Fruit fly (Drosophila melanogaster) whole organism, prepupa: ENCODE results near the gene CG43851.

Experiments
- Blimp-1 ChIP-seq: fragments of 200-800 bp; sonication (Bioruptor generic); optimal IDR thresholded peaks from 3 replicates; lab custom pipeline; 2017; ENCODE audit warnings: missing biosample characterization, missing genetic modification characterization, mild to moderate bottlenecking, moderate library complexity, missing genetic modification reagents
- CG10631 ChIP-seq: fragments of 200-800 bp; sonication (Bioruptor generic); optimal IDR thresholded peaks from 2 replicates; lab custom pipeline; 2016; ENCODE audit warnings: missing biosample characterization, missing genetic modification characterization
- CG10669 ChIP-seq: fragments of 200-800 bp; sonication (Bioruptor generic); optimal IDR thresholded peaks from 3 replicates; lab custom pipeline; 2018; ENCODE audit warnings: missing biosample characterization, mild to moderate bottlenecking, missing genetic modification characterization, moderate library complexity
- CG6276 ChIP-seq: fragments of 200-800 bp; sonication (Bioruptor generic); optimal IDR thresholded peaks from 2 replicates; lab custom pipeline; 2017; ENCODE audit warnings: missing biosample characterization, mild to moderate bottlenecking, missing genetic modification characterization
- Eip78C ChIP-seq: fragments of 200-800 bp; sonication (Bioruptor generic); peaks from one replicate; lab custom pipeline; 2016; ENCODE audit warnings: missing biosample characterization, missing genetic modification characterization
- Hr39 ChIP-seq: fragments of 200-800 bp; sonication (Bioruptor generic); optimal IDR thresholded peaks from 2 replicates; lab custom pipeline; 2016; ENCODE audit warnings: missing biosample characterization, missing genetic modification characterization
- Lpt ChIP-seq: fragments of 200-800 bp; sonication (Bioruptor generic); optimal IDR thresholded peaks from 3 replicates; lab custom pipeline; 2016; ENCODE audit warnings: missing biosample characterization, missing genetic modification characterization
- Sox102F ChIP-seq: fragments of 200-800 bp; sonication (Bioruptor generic); optimal IDR thresholded peaks from 2 replicates; lab custom pipeline; 2016; ENCODE audit warnings: missing biosample characterization, mild to moderate bottlenecking, missing genetic modification characterization
- Sox15 ChIP-seq: fragments of 200-800 bp; sonication (Bioruptor generic); optimal IDR thresholded peaks from 3 replicates; lab custom pipeline; 2016; ENCODE audit warnings: missing biosample characterization, missing genetic modification characterization
- acj6 ChIP-seq: fragments of 200-800 bp; sonication (Bioruptor generic); optimal IDR thresholded peaks from 3 replicates; lab custom pipeline; 2016; ENCODE audit warnings: missing biosample characterization, missing genetic modification characterization
- dac ChIP-seq: fragments of 200-800 bp; sonication (Bioruptor generic); optimal IDR thresholded peaks from 2 replicates; lab custom pipeline; 2017; ENCODE audit warnings: missing biosample characterization, mild to moderate bottlenecking, missing genetic modification characterization
- fd59A ChIP-seq: fragments of 200-800 bp; sonication (Bioruptor generic); optimal IDR thresholded peaks from 2 replicates; lab custom pipeline; 2017; ENCODE audit warnings: missing biosample characterization, mild to moderate bottlenecking, missing genetic modification characterization, missing genetic modification reagents
- fkh ChIP-seq: fragments of 200-800 bp; sonication (Bioruptor generic); optimal IDR thresholded peaks from 3 replicates; lab custom pipeline; 2017; ENCODE audit warnings: missing biosample characterization, mild to moderate bottlenecking, missing genetic modification characterization, moderate library complexity
- svp ChIP-seq: fragments of 200-800 bp; sonication (Bioruptor generic); peaks from one replicate; lab custom pipeline; 2016; ENCODE audit warnings: missing biosample characterization, missing genetic modification characterization

DNA sequence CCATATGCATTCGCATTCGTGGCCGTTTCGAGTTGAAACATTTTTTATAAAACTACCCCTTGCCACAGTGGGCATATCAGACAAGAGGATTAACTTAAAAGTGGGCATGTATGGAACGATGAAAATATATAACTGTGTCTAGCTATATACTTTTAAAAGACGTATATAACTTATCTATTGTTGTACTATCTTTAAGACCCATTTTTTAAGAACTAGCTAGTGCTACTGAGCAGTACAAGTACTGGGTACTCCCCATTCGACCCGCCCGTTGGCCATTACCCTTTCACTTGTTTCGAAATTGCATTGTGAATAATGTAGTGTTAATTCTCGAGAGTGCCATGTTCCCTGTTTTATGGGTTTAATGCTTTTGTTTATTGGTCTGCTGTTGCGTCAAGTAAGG lies 41.0 kb upstream of the CG43851 start:
- TF ChIP-seq svp (GFP tag; lab: Kevin White, UChicago) (peak; percentile 72), Lpt (GFP tag; lab: Kevin White, UChicago) (no peak), acj6 (GFP tag; lab: Kevin White, UChicago) (peak; percentile 12), Blimp-1 (GFP tag; lab: Kevin White, UChicago) (no peak), Eip78C (GFP tag; lab: Kevin White, UChicago) (peak; percentile 64), Sox102F (GFP tag; lab: Kevin White, UChicago) (peak; percentile 9), CG10631 (no peak), Sox15 (no peak), CG10669 (GFP tag; lab: Kevin White, UChicago) (peak; percentile 25), fkh (GFP tag; lab: Kevin White, UChicago) (no peak), fd59A (GFP tag; lab: Kevin White, UChicago) (no peak), Hr39 (GFP tag; lab: Kevin White, UChicago) (peak; percentile 34), dac (GFP tag; lab: Kevin White, UChicago) (no peak), CG6276 (no peak)
